Worm (Caenorhabditis elegans): ENCODE measurements around the gene F14D2.15.

Gene F14D2.15

ce11 chrII:3313442-3313841 lies 30.2 kb downstream of the F14D2.15 start, which contains the start of gene F39E9.6:
TSS of gene F39E9.6 (minus strand) at chrII:3313542.
- no peak for TF ChIP-seq dao-5 (tag; optimal IDR thresholded peaks at IDR 0.05)
- TF ChIP-seq him-1 (tag; optimal IDR thresholded peaks at IDR 0.05), result no peak
- no peak for TF ChIP-seq W03F9.2 (tag; optimal IDR thresholded peaks at IDR 0.05)

- TF ChIP-seq W03F9.2 (tag; optimal IDR thresholded peaks at IDR 0.05) (no peak), dao-5 (tag; optimal IDR thresholded peaks at IDR 0.05) (no peak), him-1 (tag; optimal IDR thresholded peaks at IDR 0.05) (no peak)
These were observed 32.5 kb downstream of the F14D2.15 start for ce11 chrII:3310957-3311657.

- no peak for TF ChIP-seq W03F9.2 (tag; optimal IDR thresholded peaks at IDR 0.05)
- no peak for TF ChIP-seq him-1 (tag; optimal IDR thresholded peaks at IDR 0.05)
- TF ChIP-seq dao-5 (tag; optimal IDR thresholded peaks at IDR 0.05), result no peak
These were observed 40.0 kb downstream of the F14D2.15 start for ce11 chrII:3303582-3303981.

DNA sequence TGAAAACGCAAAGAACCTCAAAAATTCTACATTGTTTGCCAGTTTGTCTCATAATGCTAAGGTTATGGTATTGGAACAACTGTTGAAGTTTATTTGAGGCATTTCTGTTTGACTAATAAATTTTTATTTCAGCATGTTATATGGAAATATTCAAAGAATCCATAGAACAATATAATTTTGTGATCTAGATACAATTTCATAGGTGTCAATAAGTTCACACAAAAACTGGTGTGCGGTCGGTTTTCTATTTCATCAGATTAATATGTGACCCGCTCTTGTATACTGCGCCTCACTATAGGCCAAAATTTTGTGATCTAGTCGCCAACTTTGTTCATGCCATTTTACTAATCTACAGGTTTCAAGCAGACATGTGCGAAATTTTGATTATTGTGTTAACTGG lies 44.2 kb downstream of the F14D2.15 start, which contains the start of gene btb-22:
TSS of gene btb-22 (plus strand) at position 301 of the 400 bp plus-strand sequence.
- TF ChIP-seq dao-5 (tag; optimal IDR thresholded peaks at IDR 0.05), result no peak
- TF ChIP-seq him-1 (tag; optimal IDR thresholded peaks at IDR 0.05), result no peak
- no peak for TF ChIP-seq W03F9.2 (tag; optimal IDR thresholded peaks at IDR 0.05)

ce11 chrII:3297914-3298313 lies 45.7 kb downstream of the F14D2.15 start, which contains the start of gene btb-18:
TSS of gene btb-18 (plus strand) at chrII:3298214.
- TF ChIP-seq W03F9.2 (tag; optimal IDR thresholded peaks at IDR 0.05) (no peak), him-1 (tag; optimal IDR thresholded peaks at IDR 0.05) (no peak), dao-5 (tag; optimal IDR thresholded peaks at IDR 0.05) (no peak)

ce11 chrII:3296644-3297043 lies 47.0 kb downstream of the F14D2.15 start, which contains the start of gene btb-16:
TSS of gene btb-16 (plus strand) at chrII:3296883.
- TF ChIP-seq W03F9.2 (tag; optimal IDR thresholded peaks at IDR 0.05) (no peak), dao-5 (tag; optimal IDR thresholded peaks at IDR 0.05) (no peak), him-1 (tag; optimal IDR thresholded peaks at IDR 0.05) (no peak)

ce11 chrII:3295193-3295592 lies 48.4 kb downstream of the F14D2.15 start, which contains the start of gene btb-17:
TSS of gene btb-17 (plus strand) at chrII:3295405.
- TF ChIP-seq him-1 (tag; optimal IDR thresholded peaks at IDR 0.05) (no peak), dao-5 (tag; optimal IDR thresholded peaks at IDR 0.05) (no peak), W03F9.2 (tag; optimal IDR thresholded peaks at IDR 0.05) (no peak)
